Fruit fly (Drosophila melanogaster) whole organism, embryonic: ENCODE data around the gene CG32829.

Source experiments
- ATbp ChIP-seq: fragments of 200-800 bp; sonication (Bioruptor generic); optimal IDR thresholded peaks from 2 replicates; lab custom pipeline; 2017; ENCODE audit warnings: missing biosample characterization, mild to moderate bottlenecking, missing genetic modification characterization, missing genetic modification reagents
- Asciz ChIP-seq: fragments of 200-800 bp; sonication (Bioruptor generic); optimal IDR thresholded peaks from 2 replicates; lab custom pipeline; 2017; ENCODE audit warnings: missing biosample characterization, mild to moderate bottlenecking, missing genetic modification characterization, missing genetic modification reagents
- B-H1 ChIP-seq: fragments of 200-800 bp; sonication (Bioruptor generic); IDR thresholded peaks from 3 replicates; pipeline ENCODE4 v1.3.6; 2022; ENCODE audit warnings: missing biosample characterization, missing genetic modification characterization
- CG10209 ChIP-seq: fragments of 200-800 bp; sonication (Bioruptor generic); optimal IDR thresholded peaks from 3 replicates; lab custom pipeline; 2017; ENCODE audit warnings: missing biosample characterization, mild to moderate bottlenecking, missing genetic modification characterization, missing genetic modification reagents
- CG11560 ChIP-seq: fragments of 200-800 bp; sonication (Bioruptor generic); IDR thresholded peaks from 3 replicates; pipeline ENCODE4 v1.3.6; 2022; ENCODE audit warnings: missing biosample characterization, missing genetic modification characterization
- CG11695 ChIP-seq: fragments of 200-800 bp; sonication (Bioruptor generic); IDR thresholded peaks from 3 replicates; pipeline ENCODE4 v1.3.6; 2022; ENCODE audit warnings: missing biosample characterization, missing genetic modification characterization
- CG1233 ChIP-seq: fragments of 200-800 bp; sonication (Bioruptor generic); optimal IDR thresholded peaks from 4 replicates; lab custom pipeline; 2018; ENCODE audit warnings: missing biosample characterization, mild to moderate bottlenecking, missing genetic modification characterization
- CG13123 ChIP-seq: fragments of 200-800 bp; sonication (Bioruptor generic); optimal IDR thresholded peaks from 2 replicates; lab custom pipeline; 2016; ENCODE audit warnings: missing biosample characterization, missing genetic modification characterization
- CG13775 ChIP-seq: fragments of 200-800 bp; sonication (Bioruptor generic); optimal IDR thresholded peaks from 3 replicates; lab custom pipeline; 2017; ENCODE audit warnings: missing biosample characterization, mild to moderate bottlenecking, missing genetic modification characterization
- CG14860 ChIP-seq: fragments of 200-800 bp; sonication (Bioruptor generic); IDR thresholded peaks from 3 replicates; pipeline ENCODE4 v1.3.6; 2022; ENCODE audit warnings: missing biosample characterization, missing genetic modification characterization; ENCODE audit not compliant: partially characterized antibody
- CG15011 ChIP-seq: fragments of 200-800 bp; sonication (Bioruptor generic); optimal IDR thresholded peaks from 3 replicates; lab custom pipeline; 2018; ENCODE audit warnings: missing biosample characterization, mild to moderate bottlenecking, missing genetic modification characterization
- CG17359 ChIP-seq: fragments of 200-800 bp; sonication (Bioruptor generic); optimal IDR thresholded peaks from 3 replicates; lab custom pipeline; 2018; ENCODE audit warnings: missing biosample characterization, mild to moderate bottlenecking, missing genetic modification characterization, moderate library complexity
- CG30020 ChIP-seq: fragments of 200-800 bp; optimal IDR thresholded peaks from 2 replicates; lab custom pipeline; 2019; ENCODE audit warnings: missing biosample characterization, mild to moderate bottlenecking, missing genetic modification characterization, moderate library complexity
- CG30403 ChIP-seq: fragments of 200-800 bp; sonication (Bioruptor generic); optimal IDR thresholded peaks from 3 replicates; lab custom pipeline; 2016; ENCODE audit warnings: missing biosample characterization, missing genetic modification characterization
- CG4282 ChIP-seq: fragments of 200-800 bp; sonication (Bioruptor generic); optimal IDR thresholded peaks from 2 replicates; lab custom pipeline; 2016; ENCODE audit warnings: missing biosample characterization, missing genetic modification characterization
- CG5180 ChIP-seq: fragments of 200-800 bp; sonication (Bioruptor generic); optimal IDR thresholded peaks from 3 replicates; lab custom pipeline; 2017; ENCODE audit warnings: missing biosample characterization, missing genetic modification characterization, mild to moderate bottlenecking, moderate library complexity, missing genetic modification reagents
- CG6272 ChIP-seq: fragments of 200-800 bp; sonication (Bioruptor generic); IDR thresholded peaks from 2 replicates; pipeline ENCODE4 v1.3.6; 2022; ENCODE audit warnings: missing biosample characterization, missing genetic modification characterization
- CG6854 ChIP-seq: fragments of 200-800 bp; sonication (Bioruptor generic); optimal IDR thresholded peaks from 3 replicates; lab custom pipeline; 2017; ENCODE audit warnings: missing biosample characterization, mild to moderate bottlenecking, missing genetic modification characterization
- CG7357 ChIP-seq: fragments of 200-800 bp; sonication (Bioruptor generic); IDR thresholded peaks from 3 replicates; pipeline ENCODE4 v1.3.6; 2022; ENCODE audit warnings: missing biosample characterization, missing genetic modification characterization
- CG8089 ChIP-seq: fragments of 200-800 bp; sonication (Bioruptor generic); optimal IDR thresholded peaks from 3 replicates; lab custom pipeline; 2016; ENCODE audit warnings: missing biosample characterization, missing genetic modification characterization
- CG9437 ChIP-seq: fragments of 200-800 bp; sonication (Bioruptor generic); optimal IDR thresholded peaks from 2 replicates; lab custom pipeline; 2018; ENCODE audit warnings: missing biosample characterization, mild to moderate bottlenecking, missing genetic modification characterization
- CTCF ChIP-seq: fragments of 200-800 bp; sonication (Bioruptor generic); optimal IDR thresholded peaks from 2 replicates; lab custom pipeline; 2017; ENCODE audit warnings: missing biosample characterization, mild to moderate bottlenecking, missing genetic modification characterization, moderate library complexity
- Chrac-16 ChIP-seq: fragments of 200-800 bp; sonication (Bioruptor generic); optimal IDR thresholded peaks from 3 replicates; lab custom pipeline; 2016; ENCODE audit warnings: missing biosample characterization, missing genetic modification characterization
- CkIIα-i1 ChIP-seq: fragments of 200-800 bp; sonication (Bioruptor generic); IDR thresholded peaks from 2 replicates; pipeline ENCODE4 v1.3.6; 2022; ENCODE audit warnings: missing biosample characterization, missing genetic modification characterization
- Deaf1 ChIP-seq: fragments of 200-800 bp; optimal IDR thresholded peaks from 3 replicates; lab custom pipeline; 2019; ENCODE audit warnings: missing biosample characterization, mild to moderate bottlenecking, missing genetic modification characterization, moderate library complexity
- Fer1 ChIP-seq: fragments of 200-800 bp; sonication (Bioruptor generic); optimal IDR thresholded peaks from 2 replicates; lab custom pipeline; 2017; ENCODE audit warnings: missing biosample characterization, mild to moderate bottlenecking, missing genetic modification characterization
- Hand ChIP-seq: fragments of 200-800 bp; sonication (Bioruptor generic); optimal IDR thresholded peaks from 2 replicates; lab custom pipeline; 2017; ENCODE audit warnings: mild to moderate bottlenecking, missing biosample characterization, missing genetic modification reagents, missing genetic modification characterization
- Hey ChIP-seq: fragments of 200-800 bp; sonication (Bioruptor generic); optimal IDR thresholded peaks from 3 replicates; lab custom pipeline; 2018; ENCODE audit warnings: missing biosample characterization, mild to moderate bottlenecking, missing genetic modification characterization
- Hr3 ChIP-seq: fragments of 200-800 bp; sonication (Bioruptor generic); optimal IDR thresholded peaks from 3 replicates; lab custom pipeline; 2016; ENCODE audit warnings: missing biosample characterization, missing genetic modification characterization
- Hr39 ChIP-seq: fragments of >200 bp; optimal IDR thresholded peaks from 2 replicates; lab custom pipeline; 2017
- Hr78 ChIP-seq, 2 experiments: fragments of 200-800 bp in 1 of 2; fragments of >200 bp in 1 of 2; sonication (Bioruptor generic) in 1 of 2; optimal IDR thresholded peaks; 2 replicates each; lab custom pipeline; 2017 to 2019; ENCODE audit warnings: missing biosample characterization in 2 of 2, missing genetic modification characterization in 2 of 2, mild to moderate bottlenecking in 1 of 2, moderate library complexity in 1 of 2
- Rx ChIP-seq: fragments of 200-800 bp; sonication (Bioruptor generic); IDR thresholded peaks from 2 replicates; pipeline ENCODE4 v1.3.6; 2022; ENCODE audit warnings: missing biosample characterization, missing genetic modification characterization
- Vsx1 ChIP-seq: fragments of 200-800 bp; sonication (Bioruptor generic); optimal IDR thresholded peaks from 2 replicates; lab custom pipeline; 2017; ENCODE audit warnings: missing biosample characterization, mild to moderate bottlenecking, missing genetic modification characterization, missing genetic modification reagents
- amos ChIP-seq: fragments of 200-800 bp; sonication (Bioruptor generic); IDR thresholded peaks from 2 replicates; pipeline ENCODE4 v1.3.6; 2022; ENCODE audit warnings: missing biosample characterization, missing genetic modification characterization; ENCODE audit not compliant: partially characterized antibody
- dati ChIP-seq: fragments of 200-800 bp; sonication (Bioruptor generic); IDR thresholded peaks from 2 replicates; pipeline ENCODE4 v1.3.6; 2022; ENCODE audit warnings: missing biosample characterization, missing genetic modification characterization
- dimm ChIP-seq: fragments of 200-800 bp; sonication (Bioruptor generic); IDR thresholded peaks from 2 replicates; pipeline ENCODE4 v1.3.6; 2022; ENCODE audit warnings: missing biosample characterization, missing genetic modification characterization
- emc ChIP-seq: fragments of 200-800 bp; sonication (Bioruptor generic); optimal IDR thresholded peaks from 2 replicates; lab custom pipeline; 2016; ENCODE audit warnings: missing biosample characterization, missing genetic modification characterization
- fd96Cb ChIP-seq: fragments of 200-800 bp; sonication (Bioruptor generic); optimal IDR thresholded peaks from 2 replicates; lab custom pipeline; 2018; ENCODE audit warnings: missing biosample characterization, mild to moderate bottlenecking, missing genetic modification characterization, moderate library complexity
- ftz-f1 ChIP-seq: fragments of 200-800 bp; sonication (Bioruptor generic); optimal IDR thresholded peaks from 2 replicates; lab custom pipeline; 2016; ENCODE audit warnings: missing biosample characterization, missing genetic modification characterization
- gcm ChIP-seq: fragments of 200-800 bp; sonication (Bioruptor generic); optimal IDR thresholded peaks from 2 replicates; lab custom pipeline; 2019; ENCODE audit warnings: missing biosample characterization, mild to moderate bottlenecking, missing genetic modification characterization, moderate library complexity
- h ChIP-seq: fragments of >200 bp; optimal IDR thresholded peaks from 2 replicates; lab custom pipeline; 2017
- hth ChIP-seq: fragments of >200 bp; optimal IDR thresholded peaks from 2 replicates; lab custom pipeline; 2017; ENCODE audit warnings: inconsistent platforms
- mam ChIP-seq: fragments of 200-800 bp; sonication (Bioruptor generic); optimal IDR thresholded peaks from 3 replicates; lab custom pipeline; 2016; ENCODE audit warnings: missing biosample characterization, missing genetic modification characterization
- nerfin-1 ChIP-seq: fragments of 200-800 bp; sonication (Bioruptor generic); optimal IDR thresholded peaks from 3 replicates; lab custom pipeline; 2019; ENCODE audit warnings: missing biosample characterization, mild to moderate bottlenecking, missing genetic modification characterization, moderate library complexity
- nerfin-2 ChIP-seq: fragments of 200-800 bp; sonication (Bioruptor generic); IDR thresholded peaks from 2 replicates; pipeline ENCODE4 v1.3.6; 2022; ENCODE audit warnings: missing biosample characterization, missing genetic modification characterization; ENCODE audit not compliant: partially characterized antibody
- org-1 ChIP-seq: fragments of 200-800 bp; sonication (Bioruptor generic); optimal IDR thresholded peaks from 2 replicates; lab custom pipeline; 2017; ENCODE audit warnings: missing biosample characterization, missing genetic modification characterization
- pzg ChIP-seq: fragments of 200-800 bp; sonication (Bioruptor generic); optimal IDR thresholded peaks from 3 replicates; lab custom pipeline; 2018; ENCODE audit warnings: missing biosample characterization, mild to moderate bottlenecking, missing genetic modification characterization, moderate library complexity
- row ChIP-seq: fragments of 200-800 bp; sonication (Bioruptor generic); IDR thresholded peaks from 3 replicates; pipeline ENCODE4 v1.3.6; 2022; ENCODE audit warnings: missing biosample characterization, missing genetic modification characterization
- schlank ChIP-seq: fragments of 200-800 bp; sonication (Bioruptor generic); optimal IDR thresholded peaks from 2 replicates; lab custom pipeline; 2018; ENCODE audit warnings: missing biosample characterization, mild to moderate bottlenecking, missing genetic modification characterization
- sqz ChIP-seq: fragments of 200-800 bp; sonication (Bioruptor generic); optimal IDR thresholded peaks from 3 replicates; lab custom pipeline; 2018; ENCODE audit warnings: missing biosample characterization, mild to moderate bottlenecking, missing genetic modification characterization
- sr ChIP-seq: fragments of 200-800 bp; sonication (Bioruptor generic); IDR thresholded peaks from 3 replicates; pipeline ENCODE4 v1.3.6; 2022; ENCODE audit warnings: missing biosample characterization, missing genetic modification characterization
- unpg ChIP-seq: fragments of 200-800 bp; sonication (Bioruptor generic); optimal IDR thresholded peaks from 3 replicates; lab custom pipeline; 2018; ENCODE audit warnings: missing biosample characterization, mild to moderate bottlenecking, missing genetic modification characterization, moderate library complexity
- wor ChIP-seq: fragments of 200-800 bp; sonication (Bioruptor generic); IDR thresholded peaks from 2 replicates; pipeline ENCODE4 v1.3.6; 2022; ENCODE audit warnings: missing biosample characterization, missing genetic modification characterization

The CG32829 gene

dm6 chr2L:6948540-6948942 lies 32.3 kb upstream of the CG32829 start, which contains the start of gene ihog (continued):
- TF ChIP-seq CG9437 (GFP tag; lab: Kevin White, UChicago) (no peak), Hr3 (GFP tag; lab: Kevin White, UChicago) (no peak), Hr39 (lab: Kevin White, UChicago) (no peak), CG8089 (no peak), Deaf1 (no peak), gcm (GFP tag; lab: Kevin White, UChicago) (peak; percentile 15), CG13123 (GFP tag; lab: Kevin White, UChicago) (no peak), fd96Cb (no peak), Chrac-16 (GFP tag; lab: Kevin White, UChicago) (no peak), CG5180 (GFP tag; lab: Kevin White, UChicago) (no peak), row (GFP tag; lab: Robert Waterston, UW) (peak; percentile 88), mam (GFP tag; lab: Kevin White, UChicago) (no peak), ftz-f1 (GFP tag; lab: Kevin White, UChicago) (no peak), wor (GFP tag; lab: Robert Waterston, UW) (no peak), Hand (no peak), CG30020 (tag; lab: Kevin White, UChicago) (peak; percentile 45), CG14860 (GFP tag; lab: Robert Waterston, UW) (peak; percentile 66), CG1233 (GFP tag; lab: Kevin White, UChicago) (no peak), unpg (GFP tag; lab: Kevin White, UChicago) (no peak), nerfin-1 (peak; percentile 19), CG4282 (GFP tag; lab: Kevin White, UChicago) (peak; percentile 17), CG11560 (tag; lab: Robert Waterston, UW) (no peak), ATbp (GFP tag; lab: Kevin White, UChicago) (no peak), CG11695 (GFP tag; lab: Robert Waterston, UW) (no peak), CG6272 (GFP tag; lab: Robert Waterston, UW) (no peak), Rx (GFP tag; lab: Robert Waterston, UW) (no peak), CG15011 (no peak), hth (lab: Kevin White, UChicago) (no peak), sqz (GFP tag; lab: Kevin White, UChicago) (no peak), Hey (tag; lab: Kevin White, UChicago) (no peak), emc (GFP tag; lab: Kevin White, UChicago) (no peak), dati (GFP tag; lab: Robert Waterston, UW) (no peak), CTCF (GFP tag; lab: Kevin White, UChicago) (no peak), schlank (tag; lab: Kevin White, UChicago) (no peak), h (lab: Kevin White, UChicago) (no peak), nerfin-2 (GFP tag; lab: Robert Waterston, UW) (peak; percentile 45), CG13775 (GFP tag; lab: Kevin White, UChicago) (peak; percentile 41), dimm (GFP tag; lab: Robert Waterston, UW) (no peak), sr (no peak), B-H1 (no peak), Fer1 (GFP tag; lab: Kevin White, UChicago) (peak; percentile 34), Asciz (GFP tag; lab: Kevin White, UChicago) (no peak), Hr78 (GFP tag; optimal IDR thresholded peaks at IDR 0.05; lab: Kevin White, UChicago) (no peak), CG17359 (no peak), CkIIα-i1 (GFP tag; lab: Robert Waterston, UW) (no peak), CG10209 (no peak), CG7357 (GFP tag; lab: Robert Waterston, UW) (no peak), Vsx1 (no peak), CG6854 (GFP tag; lab: Kevin White, UChicago) (peak; percentile 7), org-1 (no peak), amos (GFP tag; lab: Robert Waterston, UW) (peak; percentile 72), pzg (GFP tag; lab: Kevin White, UChicago) (peak; percentile 49), CG30403 (GFP tag; lab: Kevin White, UChicago) (no peak)
